Fruit fly (Drosophila melanogaster) whole organism, embryonic: ENCODE results near the gene CG34026.

Experiments used
- ATbp ChIP-seq: fragments of 200-800 bp; sonication (Bioruptor generic); optimal IDR thresholded peaks from 2 replicates; lab custom pipeline; 2017; ENCODE audit warnings: missing biosample characterization, mild to moderate bottlenecking, missing genetic modification characterization, missing genetic modification reagents
- Abd-B ChIP-seq: fragments of 200-800 bp; sonication (Bioruptor generic); optimal IDR thresholded peaks from 2 replicates; lab custom pipeline; 2018; ENCODE audit warnings: missing biosample characterization, mild to moderate bottlenecking, missing genetic modification characterization, moderate library complexity
- Antp ChIP-seq: fragments of 200-800 bp; sonication (Bioruptor generic); optimal IDR thresholded peaks from 3 replicates; lab custom pipeline; 2016; ENCODE audit warnings: missing biosample characterization, missing genetic modification characterization
- Atf3 ChIP-seq: fragments of 200-800 bp; sonication (Bioruptor generic); optimal IDR thresholded peaks from 3 replicates; lab custom pipeline; 2016; ENCODE audit warnings: missing biosample characterization, missing genetic modification characterization
- B-H1 ChIP-seq: fragments of 200-800 bp; sonication (Bioruptor generic); IDR thresholded peaks from 3 replicates; pipeline ENCODE4 v1.3.6; 2022; ENCODE audit warnings: missing biosample characterization, missing genetic modification characterization
- CG10366 ChIP-seq: fragments of 200-800 bp; sonication (Bioruptor generic); IDR thresholded peaks from 2 replicates; pipeline ENCODE4 v1.3.6; 2022; ENCODE audit warnings: missing biosample characterization, missing genetic modification characterization
- CG11398 ChIP-seq: fragments of 200-800 bp; sonication (Bioruptor generic); optimal IDR thresholded peaks from 2 replicates; lab custom pipeline; 2016; ENCODE audit warnings: missing biosample characterization, missing genetic modification characterization
- CG12659 ChIP-seq: fragments of 200-800 bp; sonication (Bioruptor generic); optimal IDR thresholded peaks from 3 replicates; lab custom pipeline; 2017; ENCODE audit warnings: mild to moderate bottlenecking, missing biosample characterization, missing genetic modification reagents, missing genetic modification characterization
- CG13296 ChIP-seq: fragments of 200-800 bp; sonication (Bioruptor generic); optimal IDR thresholded peaks from 3 replicates; lab custom pipeline; 2018; ENCODE audit warnings: missing biosample characterization, mild to moderate bottlenecking, missing genetic modification characterization
- CG16779 ChIP-seq: fragments of 200-800 bp; sonication (Bioruptor generic); IDR thresholded peaks from 2 replicates; pipeline ENCODE4 v1.3.6; 2022; ENCODE audit warnings: missing biosample characterization, missing genetic modification characterization
- CG1792 ChIP-seq: fragments of 200-800 bp; sonication (Bioruptor generic); optimal IDR thresholded peaks from 2 replicates; lab custom pipeline; 2016; ENCODE audit warnings: missing biosample characterization, missing genetic modification characterization
- CG18011 ChIP-seq: fragments of 200-800 bp; sonication (Bioruptor generic); optimal IDR thresholded peaks from 2 replicates; lab custom pipeline; 2017; ENCODE audit warnings: missing biosample characterization, missing genetic modification characterization, mild to moderate bottlenecking, moderate library complexity, missing genotype
- CG18476 ChIP-seq: fragments of 200-800 bp; sonication (Bioruptor generic); optimal IDR thresholded peaks from 2 replicates; lab custom pipeline; 2016; ENCODE audit warnings: missing biosample characterization, mild to moderate bottlenecking, missing genetic modification characterization
- CG2678 ChIP-seq: fragments of 200-800 bp; sonication (Bioruptor generic); optimal IDR thresholded peaks from 3 replicates; lab custom pipeline; 2019; ENCODE audit warnings: missing biosample characterization, mild to moderate bottlenecking, missing genetic modification characterization, moderate library complexity
- CG32772 ChIP-seq: fragments of 200-800 bp; sonication (Bioruptor generic); IDR thresholded peaks from 2 replicates; pipeline ENCODE4 v1.3.6; 2022; ENCODE audit warnings: missing biosample characterization, missing genetic modification characterization
- CG4707 ChIP-seq: fragments of 200-800 bp; sonication (Bioruptor generic); optimal IDR thresholded peaks from 2 replicates; lab custom pipeline; 2018; ENCODE audit warnings: missing biosample characterization, mild to moderate bottlenecking, missing genetic modification characterization, moderate library complexity
- CG5245 ChIP-seq: fragments of 200-800 bp; sonication (Bioruptor generic); optimal IDR thresholded peaks from 3 replicates; lab custom pipeline; 2016; ENCODE audit warnings: missing biosample characterization, missing genetic modification characterization
- CG6654 ChIP-seq: fragments of 200-800 bp; sonication (Bioruptor generic); optimal IDR thresholded peaks from 2 replicates; lab custom pipeline; 2017; ENCODE audit warnings: missing biosample characterization, mild to moderate bottlenecking, missing genetic modification characterization
- CG7786 ChIP-seq: fragments of 200-800 bp; sonication (Bioruptor generic); optimal IDR thresholded peaks from 2 replicates; lab custom pipeline; 2016; ENCODE audit warnings: missing biosample characterization, missing genetic modification characterization
- CG7987 ChIP-seq: fragments of 200-800 bp; sonication (Bioruptor generic); optimal IDR thresholded peaks from 2 replicates; lab custom pipeline; 2018; ENCODE audit warnings: missing biosample characterization, mild to moderate bottlenecking, missing genetic modification characterization, moderate library complexity
- CG8478 ChIP-seq: fragments of >200 bp; optimal IDR thresholded peaks from 2 replicates; lab custom pipeline; 2018
- CG8765 ChIP-seq: fragments of 200-800 bp; sonication (Bioruptor generic); IDR thresholded peaks from 2 replicates; pipeline ENCODE4 v1.3.6; 2022; ENCODE audit warnings: missing biosample characterization, missing genetic modification characterization
- CG9932 ChIP-seq: fragments of 200-800 bp; sonication (Bioruptor generic); IDR thresholded peaks from 2 replicates; pipeline ENCODE4 v1.3.6; 2022; ENCODE audit warnings: missing biosample characterization, missing genetic modification characterization
- CrebB ChIP-seq: fragments of 200-800 bp; sonication (Bioruptor generic); optimal IDR thresholded peaks from 3 replicates; lab custom pipeline; 2018; ENCODE audit warnings: missing biosample characterization, mild to moderate bottlenecking, missing genetic modification characterization
- Dbx ChIP-seq: fragments of 200-800 bp; sonication (Bioruptor generic); IDR thresholded peaks from 3 replicates; pipeline ENCODE4 v1.3.6; 2022; ENCODE audit warnings: missing biosample characterization, missing genetic modification characterization
- Dip3 ChIP-seq: fragments of 200-800 bp; sonication (Bioruptor generic); optimal IDR thresholded peaks from 3 replicates; lab custom pipeline; 2016; ENCODE audit warnings: missing biosample characterization, missing genetic modification characterization
- E2f1 ChIP-seq: fragments of 200-800 bp; sonication (Bioruptor generic); IDR thresholded peaks from 2 replicates; pipeline ENCODE4 v1.3.6; 2022; ENCODE audit warnings: missing biosample characterization, missing genetic modification characterization
- ERR ChIP-seq: fragments of 200-800 bp; sonication (Bioruptor generic); optimal IDR thresholded peaks from 2 replicates; lab custom pipeline; 2016; ENCODE audit warnings: missing biosample characterization, missing genetic modification characterization
- Hr51 ChIP-seq, 2 experiments: fragments of 200-800 bp; sonication (Bioruptor generic); optimal IDR thresholded peaks; 2 replicates in 1 of 2; 3 replicates in 1 of 2; lab custom pipeline; 2016 to 2018; ENCODE audit warnings: missing biosample characterization in 2 of 2, missing genetic modification characterization in 2 of 2, mild to moderate bottlenecking in 1 of 2, moderate library complexity in 1 of 2
- Jarid2 ChIP-seq: fragments of 200-800 bp; sonication (Bioruptor generic); optimal IDR thresholded peaks from 3 replicates; lab custom pipeline; 2017; ENCODE audit warnings: mild to moderate bottlenecking, missing biosample characterization, missing genetic modification reagents, missing genetic modification characterization
- MESR4 ChIP-seq: fragments of 200-800 bp; sonication (Bioruptor generic); optimal IDR thresholded peaks from 2 replicates; lab custom pipeline; 2018; ENCODE audit warnings: missing biosample characterization, mild to moderate bottlenecking, missing genetic modification characterization, moderate library complexity
- Max ChIP-seq: fragments of 200-800 bp; sonication (Bioruptor generic); optimal IDR thresholded peaks from 2 replicates; lab custom pipeline; 2016; ENCODE audit warnings: missing biosample characterization, mild to moderate bottlenecking, missing genetic modification characterization
- Mrtf ChIP-seq: fragments of 200-800 bp; sonication (Bioruptor generic); IDR thresholded peaks from 3 replicates; pipeline ENCODE4 v1.3.6; 2022; ENCODE audit warnings: missing biosample characterization, missing genetic modification characterization
- NC2α ChIP-seq: fragments of 200-800 bp; sonication (Bioruptor generic); optimal IDR thresholded peaks from 2 replicates; lab custom pipeline; 2016; ENCODE audit warnings: missing biosample characterization, missing genetic modification characterization
- NC2β ChIP-seq: fragments of 200-800 bp; sonication (Bioruptor generic); optimal IDR thresholded peaks from 2 replicates; lab custom pipeline; 2016; ENCODE audit warnings: missing biosample characterization, missing genetic modification characterization
- Spps ChIP-seq: fragments of 200-800 bp; sonication (Bioruptor generic); optimal IDR thresholded peaks from 2 replicates; lab custom pipeline; 2018; ENCODE audit warnings: missing biosample characterization, mild to moderate bottlenecking, missing genetic modification characterization
- Ssrp ChIP-seq: fragments of 200-800 bp; sonication (Bioruptor generic); optimal IDR thresholded peaks from 2 replicates; lab custom pipeline; 2018; ENCODE audit warnings: missing biosample characterization, mild to moderate bottlenecking, missing genetic modification characterization, moderate library complexity
- Vsx1 ChIP-seq: fragments of 200-800 bp; sonication (Bioruptor generic); optimal IDR thresholded peaks from 2 replicates; lab custom pipeline; 2017; ENCODE audit warnings: missing biosample characterization, mild to moderate bottlenecking, missing genetic modification characterization, missing genetic modification reagents
- bigmax ChIP-seq: fragments of 200-800 bp; sonication (Bioruptor generic); optimal IDR thresholded peaks from 2 replicates; lab custom pipeline; 2018; ENCODE audit warnings: missing biosample characterization, mild to moderate bottlenecking, missing genetic modification characterization
- hbn ChIP-seq: fragments of 200-800 bp; sonication (Bioruptor generic); IDR thresholded peaks from 2 replicates; pipeline ENCODE4 v1.3.6; 2022; ENCODE audit warnings: missing biosample characterization, missing genetic modification characterization; ENCODE audit not compliant: partially characterized antibody
- hth ChIP-seq: fragments of >200 bp; optimal IDR thresholded peaks from 2 replicates; lab custom pipeline; 2017; ENCODE audit warnings: inconsistent platforms
- lola ChIP-seq, 3 experiments: fragments of >200 bp in 2 of 3; fragments of 200-800 bp in 1 of 3; sonication (Bioruptor generic) in 1 of 3; optimal IDR thresholded peaks; 2 replicates each; lab custom pipeline; 2017 to 2019; ENCODE audit warnings: missing biosample characterization in 3 of 3, missing genetic modification characterization in 3 of 3, mild to moderate bottlenecking in 1 of 3, moderate library complexity in 1 of 3
- nmo ChIP-seq: fragments of 200-800 bp; sonication (Bioruptor generic); optimal IDR thresholded peaks from 2 replicates; lab custom pipeline; 2018; ENCODE audit warnings: missing biosample characterization, mild to moderate bottlenecking, missing genetic modification characterization, moderate library complexity
- pho ChIP-seq: fragments of 200-800 bp; sonication (Bioruptor generic); optimal IDR thresholded peaks from 2 replicates; lab custom pipeline; 2016; ENCODE audit warnings: missing biosample characterization, missing genetic modification characterization
- ranshi ChIP-seq: fragments of 200-800 bp; sonication (Bioruptor generic); IDR thresholded peaks from 2 replicates; pipeline ENCODE4 v1.3.6; 2022; ENCODE audit warnings: missing biosample characterization, missing genetic modification characterization
- ro ChIP-seq: fragments of 200-800 bp; sonication (Bioruptor generic); IDR thresholded peaks from 2 replicates; pipeline ENCODE4 v1.3.6; 2022; ENCODE audit warnings: missing biosample characterization, missing genetic modification characterization
- schlank ChIP-seq: fragments of 200-800 bp; sonication (Bioruptor generic); optimal IDR thresholded peaks from 2 replicates; lab custom pipeline; 2018; ENCODE audit warnings: missing biosample characterization, mild to moderate bottlenecking, missing genetic modification characterization
- sug ChIP-seq: fragments of 200-800 bp; optimal IDR thresholded peaks from 2 replicates; lab custom pipeline; 2019; ENCODE audit warnings: missing biosample characterization, mild to moderate bottlenecking, missing genetic modification characterization, moderate library complexity
- usp ChIP-seq: fragments of >200 bp; optimal IDR thresholded peaks from 2 replicates; lab custom pipeline; 2017; ENCODE audit warnings: missing biosample characterization, missing genetic modification characterization

CG34026 gene

DNA sequence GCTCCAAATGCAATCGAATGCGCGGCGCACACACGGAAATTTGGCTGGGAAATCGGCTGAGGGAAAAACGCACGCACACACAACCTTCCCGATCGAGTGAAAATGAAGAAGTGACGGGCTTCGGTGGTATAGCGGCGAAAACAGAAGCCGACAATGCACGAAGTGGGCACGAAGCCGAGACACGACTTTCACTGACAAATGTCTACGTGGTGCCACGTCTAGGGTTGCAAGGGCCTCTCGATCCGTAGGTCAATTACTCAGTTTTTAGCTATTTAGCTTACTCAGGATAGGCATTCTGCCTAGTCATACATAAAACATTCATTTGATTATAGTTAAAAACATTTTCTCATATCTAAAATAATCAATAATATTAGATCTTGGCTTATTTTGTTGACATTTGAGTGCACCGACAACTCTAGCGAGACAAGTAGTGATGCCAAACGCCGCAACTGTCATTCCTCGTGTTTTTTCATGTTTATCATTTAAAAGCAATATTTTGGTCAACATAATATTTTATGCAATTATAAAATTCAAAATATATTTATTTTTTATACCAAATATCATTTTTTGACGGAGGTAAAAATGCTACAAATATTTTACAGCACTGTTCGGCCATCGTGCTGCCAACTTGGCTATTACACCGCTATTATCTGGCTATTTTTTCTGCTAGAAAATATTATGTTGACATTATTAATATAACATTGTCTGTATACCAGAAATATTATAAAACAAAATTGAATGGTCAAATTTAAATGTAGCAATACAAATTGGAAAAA, 20.1 kb downstream of the CG34026 start (continued):
- TF ChIP-seq Spps (tag; lab: Kevin White, UChicago) (peak; percentile 78), bigmax (no peak), Hr51 (GFP tag; optimal IDR thresholded peaks at IDR 0.05; lab: Kevin White, UChicago) (peak; percentile 56 to 88), CG11398 (peak; percentile 32), ro (GFP tag; lab: Robert Waterston, UW) (peak; percentile 41), CG5245 (GFP tag; lab: Kevin White, UChicago) (peak; percentile 78), Abd-B (GFP tag; lab: Kevin White, UChicago) (peak; percentile 37), B-H1 (peak; percentile 78; the same call in 2 of the 3 replicates), CG12659 (GFP tag; lab: Kevin White, UChicago) (peak; percentile 92), CG8478 (lab: Kevin White, UChicago) (no peak), CG7987 (GFP tag; lab: Kevin White, UChicago) (peak; percentile 59), Dip3 (peak; percentile 76), Mrtf (GFP tag; lab: Robert Waterston, UW) (peak; percentile 79), CG8765 (peak; percentile 80), CG2678 (tag; lab: Kevin White, UChicago) (peak; percentile 92), E2f1 (GFP tag; lab: Robert Waterston, UW) (peak; percentile 64), Max (peak; percentile 89), hth (lab: Kevin White, UChicago) (no peak), ATbp (peak; percentile 87), lola (GFP tag; optimal IDR thresholded peaks at IDR 0.05; lab: Kevin White, UChicago) (peak in 1 of 3 experiments; percentile 84), CG16779 (GFP tag; lab: Robert Waterston, UW) (0 out of 2 replicates have a peak, but pooled peaks have one; percentile 53), CG18476 (peak; percentile 74), Dbx (GFP tag; lab: Robert Waterston, UW) (peak; percentile 86), hbn (GFP tag; lab: Robert Waterston, UW) (no peak), ranshi (GFP tag; lab: Robert Waterston, UW) (peak; percentile 87), CG18011 (GFP tag; lab: Kevin White, UChicago) (peak; percentile 73), ERR (GFP tag; lab: Kevin White, UChicago) (peak; percentile 47), CG32772 (GFP tag; lab: Robert Waterston, UW) (peak; percentile 77), schlank (tag; lab: Kevin White, UChicago) (peak; percentile 84), usp (GFP tag; lab: Kevin White, UChicago) (no peak), Ssrp (tag; lab: Kevin White, UChicago) (peak; percentile 84), Vsx1 (peak; percentile 76), CG7786 (GFP tag; lab: Kevin White, UChicago) (peak; percentile 72), NC2α (GFP tag; lab: Kevin White, UChicago) (peak; percentile 60), CG1792 (GFP tag; lab: Kevin White, UChicago) (peak; percentile 32), MESR4 (GFP tag; lab: Kevin White, UChicago) (peak; percentile 93), CrebB (peak; percentile 88), Jarid2 (GFP tag; lab: Kevin White, UChicago) (peak; percentile 74), NC2β (peak; percentile 81), nmo (GFP tag; lab: Kevin White, UChicago) (peak; percentile 87), pho (GFP tag; lab: Kevin White, UChicago) (peak; percentile 71), sug (peak; percentile 89), CG4707 (GFP tag; lab: Kevin White, UChicago) (peak; percentile 67), Atf3 (GFP tag; lab: Kevin White, UChicago) (peak; percentile 38), CG6654 (GFP tag; lab: Kevin White, UChicago) (peak; percentile 30), Antp (GFP tag; lab: Kevin White, UChicago) (peak; percentile 62), CG13296 (GFP tag; lab: Kevin White, UChicago) (peak; percentile 87), CG10366 (GFP tag; lab: Robert Waterston, UW) (peak; percentile 79), CG9932 (GFP tag; lab: Robert Waterston, UW) (peak; percentile 90)
